Fruit fly (Drosophila melanogaster) whole organism, adult: ENCODE data around the gene CG7248.

Experiments
- Clk ChIP-seq: fragments of 200-800 bp; sonication (Bioruptor generic); optimal IDR thresholded peaks from 2 replicates; lab custom pipeline; 2017; ENCODE audit warnings: missing biosample characterization, missing genetic modification characterization
- ovo ChIP-seq: fragments of 200-800 bp; sonication (Bioruptor generic); optimal IDR thresholded peaks from 2 replicates; lab custom pipeline; 2016; ENCODE audit warnings: missing biosample characterization, missing genetic modification characterization
- tj ChIP-seq: fragments of 200-800 bp; sonication (Bioruptor generic); optimal IDR thresholded peaks from 3 replicates; lab custom pipeline; 2017; ENCODE audit warnings: missing biosample characterization, mild to moderate bottlenecking, missing genetic modification characterization, moderate library complexity

DNA sequence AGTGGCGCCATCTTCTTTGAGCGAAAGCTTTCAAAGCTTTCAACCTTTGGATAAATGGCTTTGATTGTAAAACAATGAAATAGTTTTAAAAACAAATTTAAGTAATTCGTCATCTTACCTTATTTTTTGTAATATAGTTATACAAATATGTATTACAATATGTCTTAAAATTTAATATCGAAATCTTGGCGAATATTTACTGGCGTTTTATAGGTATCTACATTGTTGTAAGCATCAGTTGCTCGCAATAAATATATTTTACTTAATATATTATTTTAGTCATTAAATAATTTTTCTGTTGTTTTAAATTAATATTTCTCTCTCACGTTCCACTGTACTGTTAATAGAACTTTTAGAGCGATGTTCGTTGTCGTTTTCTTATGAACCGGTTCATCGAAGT lies 12.3 kb upstream of the CG7248 start, which contains the start of gene Rpt4R:
- no peak for TF ChIP-seq Clk
- no peak for TF ChIP-seq ovo (GFP tag; lab: Kevin White, UChicago)
- TF ChIP-seq tj (GFP tag; lab: Kevin White, UChicago): no peak
